Worm (Caenorhabditis elegans) whole organism, late embryonic: ENCODE results near the gene mth-1.

Source experiments
- C38D4.7 ChIP-seq: fragments of 200-800 bp; sonication (Bioruptor generic); optimal IDR thresholded peaks from 2 replicates; lab custom pipeline; 2018; ENCODE audit warnings: mild to moderate bottlenecking, missing genetic modification characterization, moderate library complexity, missing compliant biosample characterization
- F13H6.1 ChIP-seq: sonication (generic microtip); optimal IDR thresholded peaks from 2 replicates; lab custom pipeline; 2016; ENCODE audit warnings: missing genetic modification characterization, missing compliant biosample characterization
- K02D7.2 ChIP-seq: sonication (generic microtip); optimal IDR thresholded peaks from 2 replicates; lab custom pipeline; 2017; ENCODE audit warnings: mild to moderate bottlenecking, missing genetic modification characterization, missing compliant biosample characterization
- K09A11.1 ChIP-seq: sonication (generic microtip); optimal IDR thresholded peaks from 2 replicates; lab custom pipeline; 2017; ENCODE audit warnings: antibody characterized with exemption, mild to moderate bottlenecking, missing genetic modification characterization, missing compliant biosample characterization; ENCODE audit not compliant: insufficient read depth
- T23F11.4 ChIP-seq: fragments of 200-800 bp; sonication (Bioruptor generic); optimal IDR thresholded peaks from 2 replicates; lab custom pipeline; 2018; ENCODE audit warnings: mild to moderate bottlenecking, missing genetic modification characterization, missing compliant biosample characterization
- Y22D7AL.16 ChIP-seq: sonication (generic microtip); optimal IDR thresholded peaks from 2 replicates; lab custom pipeline; 2016; ENCODE audit warnings: missing genetic modification characterization, missing compliant biosample characterization
- ama-1 ChIP-seq: fragments of 150-350 bp; optimal IDR thresholded peaks from 2 replicates; lab custom pipeline; 2014
- ceh-14 ChIP-seq: sonication (generic microtip); optimal IDR thresholded peaks from 2 replicates; lab custom pipeline; 2016; ENCODE audit warnings: missing genotype, missing genetic modification characterization, missing compliant biosample characterization
- ceh-2 ChIP-seq: sonication (generic microtip); optimal IDR thresholded peaks from 2 replicates; lab custom pipeline; 2016; ENCODE audit warnings: missing genotype, missing genetic modification characterization, missing compliant biosample characterization
- ceh-22 ChIP-seq: sonication (generic microtip); optimal IDR thresholded peaks from 2 replicates; lab custom pipeline; 2017; ENCODE audit warnings: missing biosample characterization, missing genetic modification characterization
- ceh-30 ChIP-seq: fragments of 150-350 bp; optimal IDR thresholded peaks from 2 replicates; lab custom pipeline; 2014; ENCODE audit warnings: missing biosample characterization, missing genetic modification characterization
- ceh-31 ChIP-seq: sonication (generic microtip); optimal IDR thresholded peaks from 2 replicates; lab custom pipeline; 2016; ENCODE audit warnings: missing genetic modification characterization, missing compliant biosample characterization
- ceh-34 ChIP-seq: sonication (generic microtip); optimal IDR thresholded peaks from 2 replicates; lab custom pipeline; 2016; ENCODE audit warnings: mild to moderate bottlenecking, missing genetic modification characterization, missing compliant biosample characterization
- ceh-45 ChIP-seq: fragments of 200-800 bp; sonication (Bioruptor generic); IDR thresholded peaks from 2 replicates; pipeline ENCODE4 v1.3.6; 2022; ENCODE audit warnings: missing genetic modification reagents, missing genetic modification characterization, missing compliant biosample characterization
- ceh-48 ChIP-seq: sonication (generic microtip); optimal IDR thresholded peaks from 2 replicates; lab custom pipeline; 2016; ENCODE audit warnings: missing genetic modification characterization, inconsistent platforms, missing compliant biosample characterization
- ceh-6 ChIP-seq: fragments of 200-800 bp; sonication (Bioruptor generic); optimal IDR thresholded peaks from 2 replicates; lab custom pipeline; 2018; ENCODE audit warnings: mild to moderate bottlenecking, missing genetic modification characterization, missing compliant biosample characterization
- ceh-9 ChIP-seq: sonication (generic microtip); optimal IDR thresholded peaks from 2 replicates; lab custom pipeline; 2016; ENCODE audit warnings: mild to moderate bottlenecking, missing genetic modification characterization, inconsistent platforms, missing compliant biosample characterization
- dmd-4 ChIP-seq: sonication (generic microtip); optimal IDR thresholded peaks from 2 replicates; lab custom pipeline; 2016; ENCODE audit warnings: borderline replicate concordance, missing genetic modification characterization, missing compliant biosample characterization
- dve-1 ChIP-seq: sonication (generic microtip); optimal IDR thresholded peaks from 2 replicates; lab custom pipeline; 2017; ENCODE audit warnings: antibody characterized with exemption, mild to moderate bottlenecking, missing genetic modification characterization, missing compliant biosample characterization
- elt-4 ChIP-seq: sonication (generic microtip); optimal IDR thresholded peaks from 2 replicates; lab custom pipeline; 2016; ENCODE audit warnings: missing genetic modification characterization, missing compliant biosample characterization
- fax-1 ChIP-seq: sonication (generic microtip); optimal IDR thresholded peaks from 2 replicates; lab custom pipeline; 2016; ENCODE audit warnings: missing genotype, missing genetic modification characterization, missing compliant biosample characterization
- fkh-10 ChIP-seq: fragments of 150-350 bp; optimal IDR thresholded peaks from 2 replicates; lab custom pipeline; 2014; ENCODE audit warnings: missing biosample characterization, missing genetic modification reagents, missing genetic modification characterization
- fkh-6 ChIP-seq: sonication (generic microtip); optimal IDR thresholded peaks from 2 replicates; lab custom pipeline; 2016; ENCODE audit warnings: missing genetic modification characterization, missing compliant biosample characterization
- gmeb-2 ChIP-seq: sonication (generic microtip); optimal IDR thresholded peaks from 2 replicates; lab custom pipeline; 2016; ENCODE audit warnings: missing genetic modification characterization, inconsistent platforms, missing compliant biosample characterization
- hlh-13 ChIP-seq: fragments of 200-800 bp; sonication (Bioruptor generic); optimal IDR thresholded peaks from 2 replicates; lab custom pipeline; 2018; ENCODE audit warnings: mild to moderate bottlenecking, missing genetic modification characterization, missing compliant biosample characterization
- hlh-15 ChIP-seq: sonication (generic microtip); optimal IDR thresholded peaks from 2 replicates; lab custom pipeline; 2016; ENCODE audit warnings: missing genetic modification characterization, missing compliant biosample characterization
- hlh-6 ChIP-seq: sonication (generic microtip); optimal IDR thresholded peaks from 2 replicates; lab custom pipeline; 2016; ENCODE audit warnings: missing genotype, missing genetic modification characterization, missing compliant biosample characterization
- lin-11 ChIP-seq: fragments of 200-800 bp; sonication (Bioruptor generic); optimal IDR thresholded peaks from 2 replicates; lab custom pipeline; 2018; ENCODE audit warnings: mild to moderate bottlenecking, missing genetic modification characterization, missing compliant biosample characterization
- nfya-1 ChIP-seq: sonication (generic microtip); optimal IDR thresholded peaks from 2 replicates; lab custom pipeline; 2017; ENCODE audit warnings: missing genetic modification characterization, mild to moderate bottlenecking, missing compliant biosample characterization, antibody characterized with exemption, moderate library complexity
- nhr-11 ChIP-seq: fragments of 150-350 bp; optimal IDR thresholded peaks from 2 replicates; lab custom pipeline; 2014; ENCODE audit warnings: missing biosample characterization, missing genetic modification characterization
- npax-4 ChIP-seq: sonication (generic microtip); optimal IDR thresholded peaks from 2 replicates; lab custom pipeline; 2016; ENCODE audit warnings: missing genetic modification characterization, missing compliant biosample characterization
- pag-3 ChIP-seq: sonication (generic microtip); optimal IDR thresholded peaks from 2 replicates; lab custom pipeline; 2016; ENCODE audit warnings: missing compliant biosample characterization, missing genetic modification characterization, borderline replicate concordance
- pat-9 ChIP-seq: fragments of 200-800 bp; sonication (Bioruptor generic); optimal IDR thresholded peaks from 2 replicates; lab custom pipeline; 2018; ENCODE audit warnings: mild to moderate bottlenecking, missing genetic modification characterization, moderate library complexity, missing compliant biosample characterization
- pha-2 ChIP-seq: sonication (generic microtip); optimal IDR thresholded peaks from 2 replicates; lab custom pipeline; 2017; ENCODE audit warnings: mild to moderate bottlenecking, missing genetic modification characterization, missing compliant biosample characterization
- pha-4 ChIP-seq: fragments of 150-350 bp; optimal IDR thresholded peaks from 2 replicates; lab custom pipeline; 2018; ENCODE audit warnings: missing biosample characterization, missing genetic modification reagents, missing genetic modification characterization
- pqm-1 ChIP-seq: sonication (generic microtip); optimal IDR thresholded peaks from 2 replicates; lab custom pipeline; 2016; ENCODE audit warnings: missing genetic modification characterization, missing compliant biosample characterization
- pros-1 ChIP-seq: fragments of 150-350 bp; optimal IDR thresholded peaks from 2 replicates; lab custom pipeline; 2014; ENCODE audit warnings: missing biosample characterization, missing genetic modification reagents, missing genetic modification characterization
- ref-2 ChIP-seq: sonication (generic microtip); optimal IDR thresholded peaks from 2 replicates; lab custom pipeline; 2016; ENCODE audit warnings: missing genetic modification characterization, missing compliant biosample characterization
- rnt-1 ChIP-seq: sonication (generic microtip); optimal IDR thresholded peaks from 2 replicates; lab custom pipeline; 2016; ENCODE audit warnings: missing genetic modification characterization, missing compliant biosample characterization
- sox-2 ChIP-seq: fragments of 200-800 bp; sonication (Bioruptor generic); IDR thresholded peaks from 2 replicates; pipeline ENCODE4 v1.3.6; 2022; ENCODE audit warnings: missing genetic modification reagents, missing genetic modification characterization, missing compliant biosample characterization
- sox-4 ChIP-seq: sonication (generic microtip); optimal IDR thresholded peaks from 2 replicates; lab custom pipeline; 2017; ENCODE audit warnings: mild to moderate bottlenecking, missing genetic modification characterization, inconsistent platforms, missing compliant biosample characterization
- syd-9 ChIP-seq: sonication (generic microtip); optimal IDR thresholded peaks from 2 replicates; lab custom pipeline; 2016; ENCODE audit warnings: mild to moderate bottlenecking, missing genetic modification characterization, moderate library complexity, missing compliant biosample characterization
- tbx-2 ChIP-seq: sonication (generic microtip); optimal IDR thresholded peaks from 2 replicates; lab custom pipeline; 2016; ENCODE audit warnings: missing genetic modification characterization, missing compliant biosample characterization
- tbx-7 ChIP-seq: sonication (generic microtip); optimal IDR thresholded peaks from 2 replicates; lab custom pipeline; 2016; ENCODE audit warnings: missing genotype, missing genetic modification characterization, missing compliant biosample characterization
- ttx-3 ChIP-seq: sonication (generic microtip); optimal IDR thresholded peaks from 2 replicates; lab custom pipeline; 2016; ENCODE audit warnings: missing genetic modification reagents, missing genetic modification characterization, missing compliant biosample characterization
- unc-3 ChIP-seq, 2 experiments: fragments of 200-800 bp in 1 of 2; sonication (Bioruptor generic) in 1 of 2; sonication (generic microtip) in 1 of 2; conservative IDR thresholded peaks in 1 of 2; optimal IDR thresholded peaks in 1 of 2; 2 replicates each; pipeline versions ENCODE4 v1.3.6 to Lab custom; 2016 to 2022; ENCODE audit warnings: missing compliant biosample characterization in 2 of 2, missing genetic modification characterization in 2 of 2, missing genetic modification reagents in 1 of 2
- unc-55 ChIP-seq: sonication (generic microtip); optimal IDR thresholded peaks from 2 replicates; lab custom pipeline; 2017; ENCODE audit warnings: missing biosample characterization, missing genetic modification reagents, missing genetic modification characterization
- unc-86 ChIP-seq: sonication (generic microtip); optimal IDR thresholded peaks from 2 replicates; lab custom pipeline; 2016; ENCODE audit warnings: missing genetic modification characterization, missing compliant biosample characterization
- ztf-16 ChIP-seq: sonication (generic microtip); optimal IDR thresholded peaks from 2 replicates; lab custom pipeline; 2017; ENCODE audit warnings: missing genetic modification characterization, missing compliant biosample characterization

The mth-1 gene

ce11 chrII:4238963-4239362, 35.4 kb upstream of the mth-1 start:
- TF ChIP-seq dmd-4 (tag; lab: Kevin White, UChicago) (no peak), nfya-1 (tag; lab: Kevin White, UChicago) (peak; percentile 93)

ce11 chrII:4237701-4238214, 34.2 kb upstream of the mth-1 start, which contains the start of the genes fbxc-44 and C16A11.2:
Gene fbxc-44, minus strand, starts transcription at chrII:4237751.
Gene C16A11.2, plus strand, starts transcription at chrII:4238203.
- TF ChIP-seq lin-11 (tag; lab: Kevin White, UChicago) (peak; percentile 54), pqm-1 (no peak), nhr-11 (tag; lab: Kevin White, UChicago) (no peak), ceh-2 (tag; lab: Kevin White, UChicago) (peak; percentile 59), pag-3 (tag; lab: Kevin White, UChicago) (no peak), tbx-2 (tag; lab: Kevin White, UChicago) (peak; percentile 79), sox-4 (tag; lab: Kevin White, UChicago) (peak; percentile 74), nfya-1 (tag; lab: Kevin White, UChicago) (peak; percentile 66), ama-1 (no peak), pha-2 (peak; percentile 61), T23F11.4 (peak; percentile 23), pat-9 (tag; lab: Kevin White, UChicago) (peak; percentile 54), ceh-31 (peak; percentile 73), ref-2 (tag; lab: Kevin White, UChicago) (no peak), ceh-34 (tag; lab: Kevin White, UChicago) (peak; percentile 66), pros-1 (tag; lab: Kevin White, UChicago) (no peak), sox-2 (GFP tag; lab: Robert Waterston, UW) (no peak), K02D7.2 (peak; percentile 56), rnt-1 (tag; lab: Kevin White, UChicago) (peak; percentile 39), fkh-10 (GFP tag; lab: Kevin White, UChicago) (no peak), hlh-13 (GFP tag; lab: Kevin White, UChicago) (no peak), F13H6.1 (tag; lab: Kevin White, UChicago) (peak; percentile 43), unc-55 (GFP tag; lab: Kevin White, UChicago) (no peak), fkh-6 (tag; lab: Kevin White, UChicago) (peak; percentile 60), C38D4.7 (peak; percentile 57), hlh-6 (tag; lab: Kevin White, UChicago) (no peak), hlh-15 (tag; lab: Kevin White, UChicago) (peak; percentile 35), ceh-48 (tag; lab: Kevin White, UChicago) (peak; percentile 51), ceh-9 (tag; lab: Kevin White, UChicago) (no peak), syd-9 (tag; lab: Kevin White, UChicago) (peak; percentile 54), unc-86 (tag; lab: Kevin White, UChicago) (peak; percentile 41), ceh-22 (tag; lab: Kevin White, UChicago) (no peak), ttx-3 (tag; lab: Kevin White, UChicago) (peak; percentile 83), Y22D7AL.16 (tag; lab: Kevin White, UChicago) (peak; percentile 57), ceh-6 (GFP tag; lab: Kevin White, UChicago) (peak; percentile 53), ceh-14 (tag; lab: Kevin White, UChicago) (peak; percentile 75), K09A11.1 (peak; percentile 83), unc-3 (GFP tag; conservative IDR thresholded peaks at IDR 0.05; lab: Robert Waterston, UW) (0 out of 2 replicates have a peak, but pooled peaks have one; percentile 18), unc-3 (tag; optimal IDR thresholded peaks at IDR 0.05; lab: Kevin White, UChicago) (peak; percentile 46), fax-1 (tag; lab: Kevin White, UChicago) (peak; percentile 71), tbx-7 (tag; lab: Kevin White, UChicago) (peak; percentile 28), pha-4 (tag; lab: Kevin White, UChicago) (no peak), dve-1 (no peak), npax-4 (tag; lab: Kevin White, UChicago) (peak; percentile 37), dmd-4 (tag; lab: Kevin White, UChicago) (peak; percentile 42), ceh-45 (peak; percentile 58; the same call in 1 of the 2 replicates), elt-4 (tag; lab: Kevin White, UChicago) (no peak), gmeb-2 (tag; lab: Kevin White, UChicago) (peak; percentile 76), ceh-30 (no peak), ztf-16 (tag; lab: Kevin White, UChicago) (peak; percentile 62)
